Worm (Caenorhabditis elegans) whole organism, late embryonic: Measurements from ENCODE around the gene sre-50.

ENCODE experiments used
- C38D4.7 ChIP-seq: fragments of 200-800 bp; sonication (Bioruptor generic); optimal IDR thresholded peaks from 2 replicates; lab custom pipeline; 2018; ENCODE audit warnings: mild to moderate bottlenecking, missing genetic modification characterization, moderate library complexity, missing compliant biosample characterization
- K02D7.2 ChIP-seq: sonication (generic microtip); optimal IDR thresholded peaks from 2 replicates; lab custom pipeline; 2017; ENCODE audit warnings: mild to moderate bottlenecking, missing genetic modification characterization, missing compliant biosample characterization
- K09A11.1 ChIP-seq: sonication (generic microtip); optimal IDR thresholded peaks from 2 replicates; lab custom pipeline; 2017; ENCODE audit warnings: antibody characterized with exemption, mild to moderate bottlenecking, missing genetic modification characterization, missing compliant biosample characterization; ENCODE audit not compliant: insufficient read depth
- Y22D7AL.16 ChIP-seq: sonication (generic microtip); optimal IDR thresholded peaks from 2 replicates; lab custom pipeline; 2016; ENCODE audit warnings: missing genetic modification characterization, missing compliant biosample characterization
- ceh-14 ChIP-seq: sonication (generic microtip); optimal IDR thresholded peaks from 2 replicates; lab custom pipeline; 2016; ENCODE audit warnings: missing genotype, missing genetic modification characterization, missing compliant biosample characterization
- ceh-19 ChIP-seq: fragments of 200-800 bp; sonication (Bioruptor generic); optimal IDR thresholded peaks from 2 replicates; lab custom pipeline; 2018; ENCODE audit warnings: mild to moderate bottlenecking, missing genetic modification characterization, missing compliant biosample characterization
- ceh-22 ChIP-seq: sonication (generic microtip); optimal IDR thresholded peaks from 2 replicates; lab custom pipeline; 2017; ENCODE audit warnings: missing biosample characterization, missing genetic modification characterization
- ceh-34 ChIP-seq: sonication (generic microtip); optimal IDR thresholded peaks from 2 replicates; lab custom pipeline; 2016; ENCODE audit warnings: mild to moderate bottlenecking, missing genetic modification characterization, missing compliant biosample characterization
- ceh-45 ChIP-seq: fragments of 200-800 bp; sonication (Bioruptor generic); IDR thresholded peaks from 2 replicates; pipeline ENCODE4 v1.3.6; 2022; ENCODE audit warnings: missing genetic modification reagents, missing genetic modification characterization, missing compliant biosample characterization
- ceh-48 ChIP-seq: sonication (generic microtip); optimal IDR thresholded peaks from 2 replicates; lab custom pipeline; 2016; ENCODE audit warnings: missing genetic modification characterization, inconsistent platforms, missing compliant biosample characterization
- ceh-6 ChIP-seq: fragments of 200-800 bp; sonication (Bioruptor generic); optimal IDR thresholded peaks from 2 replicates; lab custom pipeline; 2018; ENCODE audit warnings: mild to moderate bottlenecking, missing genetic modification characterization, missing compliant biosample characterization
- che-1 ChIP-seq: sonication (generic microtip); optimal IDR thresholded peaks from 2 replicates; lab custom pipeline; 2016; ENCODE audit warnings: mild to moderate bottlenecking, missing genetic modification characterization, missing compliant biosample characterization
- dmd-4 ChIP-seq: sonication (generic microtip); optimal IDR thresholded peaks from 2 replicates; lab custom pipeline; 2016; ENCODE audit warnings: borderline replicate concordance, missing genetic modification characterization, missing compliant biosample characterization
- dve-1 ChIP-seq: sonication (generic microtip); optimal IDR thresholded peaks from 2 replicates; lab custom pipeline; 2017; ENCODE audit warnings: antibody characterized with exemption, mild to moderate bottlenecking, missing genetic modification characterization, missing compliant biosample characterization
- elt-2 ChIP-seq: sonication (generic microtip); optimal IDR thresholded peaks from 2 replicates; lab custom pipeline; 2016; ENCODE audit warnings: missing genetic modification reagents, missing genetic modification characterization, missing compliant biosample characterization
- fax-1 ChIP-seq: sonication (generic microtip); optimal IDR thresholded peaks from 2 replicates; lab custom pipeline; 2016; ENCODE audit warnings: missing genotype, missing genetic modification characterization, missing compliant biosample characterization
- hlh-13 ChIP-seq: fragments of 200-800 bp; sonication (Bioruptor generic); optimal IDR thresholded peaks from 2 replicates; lab custom pipeline; 2018; ENCODE audit warnings: mild to moderate bottlenecking, missing genetic modification characterization, missing compliant biosample characterization
- hlh-8 ChIP-seq: sonication (generic microtip); optimal IDR thresholded peaks from 2 replicates; lab custom pipeline; 2016; ENCODE audit warnings: missing genotype, missing genetic modification characterization, missing compliant biosample characterization
- lim-6 ChIP-seq: sonication (generic microtip); optimal IDR thresholded peaks from 2 replicates; lab custom pipeline; 2016; ENCODE audit warnings: missing genetic modification characterization, missing compliant biosample characterization
- lin-11 ChIP-seq: fragments of 200-800 bp; sonication (Bioruptor generic); optimal IDR thresholded peaks from 2 replicates; lab custom pipeline; 2018; ENCODE audit warnings: mild to moderate bottlenecking, missing genetic modification characterization, missing compliant biosample characterization
- madf-2 ChIP-seq: sonication (generic microtip); optimal IDR thresholded peaks from 2 replicates; lab custom pipeline; 2017; ENCODE audit warnings: missing genetic modification characterization, missing compliant biosample characterization
- mec-3 ChIP-seq: sonication (generic microtip); optimal IDR thresholded peaks from 2 replicates; lab custom pipeline; 2016; ENCODE audit warnings: borderline replicate concordance, missing genetic modification characterization, missing compliant biosample characterization
- nfya-1 ChIP-seq: sonication (generic microtip); optimal IDR thresholded peaks from 2 replicates; lab custom pipeline; 2017; ENCODE audit warnings: missing genetic modification characterization, mild to moderate bottlenecking, missing compliant biosample characterization, antibody characterized with exemption, moderate library complexity
- nhr-232 ChIP-seq: sonication (generic microtip); optimal IDR thresholded peaks from 2 replicates; lab custom pipeline; 2016; ENCODE audit warnings: missing genetic modification characterization, missing compliant biosample characterization
- odd-2 ChIP-seq: sonication (generic microtip); optimal IDR thresholded peaks from 2 replicates; lab custom pipeline; 2017; ENCODE audit warnings: antibody characterized with exemption, mild to moderate bottlenecking, missing genetic modification characterization, missing compliant biosample characterization
- pat-9 ChIP-seq: fragments of 200-800 bp; sonication (Bioruptor generic); optimal IDR thresholded peaks from 2 replicates; lab custom pipeline; 2018; ENCODE audit warnings: mild to moderate bottlenecking, missing genetic modification characterization, moderate library complexity, missing compliant biosample characterization
- pha-2 ChIP-seq: sonication (generic microtip); optimal IDR thresholded peaks from 2 replicates; lab custom pipeline; 2017; ENCODE audit warnings: mild to moderate bottlenecking, missing genetic modification characterization, missing compliant biosample characterization
- pqm-1 ChIP-seq: sonication (generic microtip); optimal IDR thresholded peaks from 2 replicates; lab custom pipeline; 2016; ENCODE audit warnings: missing genetic modification characterization, missing compliant biosample characterization
- sdc-2 ChIP-seq: sonication (generic microtip); optimal IDR thresholded peaks from 2 replicates; lab custom pipeline; 2016; ENCODE audit warnings: missing genotype, missing genetic modification characterization, missing compliant biosample characterization
- tbx-2 ChIP-seq: sonication (generic microtip); optimal IDR thresholded peaks from 2 replicates; lab custom pipeline; 2016; ENCODE audit warnings: missing genetic modification characterization, missing compliant biosample characterization
- unc-3 ChIP-seq, 2 experiments: fragments of 200-800 bp in 1 of 2; sonication (Bioruptor generic) in 1 of 2; sonication (generic microtip) in 1 of 2; conservative IDR thresholded peaks in 1 of 2; optimal IDR thresholded peaks in 1 of 2; 2 replicates each; pipeline versions ENCODE4 v1.3.6 to Lab custom; 2016 to 2022; ENCODE audit warnings: missing compliant biosample characterization in 2 of 2, missing genetic modification characterization in 2 of 2, missing genetic modification reagents in 1 of 2
- unc-42 ChIP-seq: sonication (generic microtip); optimal IDR thresholded peaks from 2 replicates; lab custom pipeline; 2016; ENCODE audit warnings: missing genotype, missing genetic modification characterization, missing compliant biosample characterization
- unc-86 ChIP-seq: sonication (generic microtip); optimal IDR thresholded peaks from 2 replicates; lab custom pipeline; 2016; ENCODE audit warnings: missing genetic modification characterization, missing compliant biosample characterization
- zip-5 ChIP-seq: sonication (generic microtip); optimal IDR thresholded peaks from 2 replicates; lab custom pipeline; 2016; ENCODE audit warnings: missing genetic modification characterization, missing compliant biosample characterization
- ztf-16 ChIP-seq: sonication (generic microtip); optimal IDR thresholded peaks from 2 replicates; lab custom pipeline; 2017; ENCODE audit warnings: missing genetic modification characterization, missing compliant biosample characterization

Gene sre-50

ce11 chrII:12349866-12350265, 46.5 kb downstream of the sre-50 start:
- TF ChIP-seq mec-3 (no peak), ceh-6 (GFP tag; lab: Kevin White, UChicago) (no peak), K02D7.2 (no peak), ceh-14 (tag; lab: Kevin White, UChicago) (no peak), ztf-16 (tag; lab: Kevin White, UChicago) (no peak), ceh-48 (tag; lab: Kevin White, UChicago) (no peak), tbx-2 (tag; lab: Kevin White, UChicago) (no peak), ceh-22 (tag; lab: Kevin White, UChicago) (no peak), Y22D7AL.16 (tag; lab: Kevin White, UChicago) (no peak), C38D4.7 (GFP tag; lab: Kevin White, UChicago) (no peak), unc-3 (GFP tag; conservative IDR thresholded peaks at IDR 0.05; lab: Robert Waterston, UW) (no peak), unc-3 (tag; optimal IDR thresholded peaks at IDR 0.05; lab: Kevin White, UChicago) (no peak), ceh-34 (tag; lab: Kevin White, UChicago) (no peak), pat-9 (no peak), pqm-1 (tag; lab: Kevin White, UChicago) (no peak), ceh-19 (GFP tag; lab: Kevin White, UChicago) (no peak), dve-1 (no peak), dmd-4 (no peak), unc-86 (tag; lab: Kevin White, UChicago) (no peak), K09A11.1 (tag; lab: Kevin White, UChicago) (no peak), madf-2 (tag; lab: Kevin White, UChicago) (no peak)

- TF ChIP-seq K02D7.2 (no peak), nfya-1 (tag; lab: Kevin White, UChicago) (peak; percentile 17), zip-5 (tag; lab: Kevin White, UChicago) (no peak), lim-6 (tag; lab: Kevin White, UChicago) (no peak), elt-2 (tag; lab: Kevin White, UChicago) (peak; percentile 1), hlh-13 (GFP tag; lab: Kevin White, UChicago) (no peak), dve-1 (no peak), pqm-1 (tag; lab: Kevin White, UChicago) (no peak), hlh-8 (tag; lab: Kevin White, UChicago) (no peak), unc-42 (tag; lab: Kevin White, UChicago) (no peak), ceh-45 (GFP tag; lab: Robert Waterston, UW) (0 out of 2 replicates have a peak, but pooled peaks have one; percentile 12), lin-11 (no peak), sdc-2 (tag; lab: Kevin White, UChicago) (no peak), ztf-16 (tag; lab: Kevin White, UChicago) (no peak), ceh-48 (tag; lab: Kevin White, UChicago) (no peak), nhr-232 (tag; lab: Kevin White, UChicago) (no peak), madf-2 (tag; lab: Kevin White, UChicago) (no peak), ceh-6 (GFP tag; lab: Kevin White, UChicago) (no peak), fax-1 (tag; lab: Kevin White, UChicago) (no peak), odd-2 (tag; lab: Kevin White, UChicago) (no peak), che-1 (tag; lab: Kevin White, UChicago) (no peak), unc-86 (tag; lab: Kevin White, UChicago) (no peak), ceh-19 (GFP tag; lab: Kevin White, UChicago) (no peak), unc-3 (GFP tag; conservative IDR thresholded peaks at IDR 0.05; lab: Robert Waterston, UW) (no peak), unc-3 (tag; optimal IDR thresholded peaks at IDR 0.05; lab: Kevin White, UChicago) (no peak)
Measured at ce11 chrII:12350737-12351275, 47.5 kb downstream of the sre-50 start.

- TF ChIP-seq odd-2 (tag; lab: Kevin White, UChicago) (no peak), pha-2 (tag; lab: Kevin White, UChicago) (no peak), elt-2 (tag; lab: Kevin White, UChicago) (peak; percentile 22)
Measured at ce11 chrII:12352115-12352514, 48.8 kb downstream of the sre-50 start, which contains the start of gene ras-1. Gene ras-1, minus strand, starts transcription at chrII:12352243.
